Worm (Caenorhabditis elegans): ENCODE measurements around the gene meg-4.

DNA sequence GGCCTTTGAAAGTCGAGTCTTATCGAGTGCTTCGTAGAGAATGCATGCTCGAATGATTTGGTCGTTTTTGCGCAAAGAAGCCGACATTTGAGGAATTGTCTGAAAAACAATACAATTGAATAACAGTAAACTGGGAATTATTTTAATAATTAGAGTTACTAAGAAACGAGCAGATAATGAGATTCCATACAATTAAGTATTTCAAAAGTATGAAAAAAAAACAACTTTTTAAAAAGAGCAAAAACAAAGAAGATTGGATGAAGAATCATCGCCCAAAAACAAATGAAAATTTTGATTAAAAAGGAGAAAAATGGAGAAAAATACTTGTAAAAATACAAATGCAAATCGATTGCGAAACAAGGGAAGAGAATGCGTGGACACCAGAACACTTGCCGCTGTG is 4.7 kb upstream of the meg-4 start, which contains the start of gene fbxa-170:
- no peak for TF ChIP-seq nhr-237 (tag; optimal IDR thresholded peaks at IDR 0.05)
- no peak for TF ChIP-seq zip-8 (tag; optimal IDR thresholded peaks at IDR 0.05)
- TF ChIP-seq unc-62 (GFP tag; optimal IDR thresholded peaks at IDR 0.05) = no peak
- no peak for TF ChIP-seq lsy-2 (tag; optimal IDR thresholded peaks at IDR 0.05)
- TF ChIP-seq ztf-11 (tag; optimal IDR thresholded peaks at IDR 0.05) = no peak
- TF ChIP-seq pha-4 (tag; optimal IDR thresholded peaks at IDR 0.05) = no peak
- no peak for TF ChIP-seq snpc-4 (tag; optimal IDR thresholded peaks at IDR 0.05)
- TF ChIP-seq ham-2 (GFP tag; optimal IDR thresholded peaks at IDR 0.05) = no peak
- TF ChIP-seq elt-3 (tag; optimal IDR thresholded peaks at IDR 0.05) = no peak
- TF ChIP-seq nhr-28 (tag; optimal IDR thresholded peaks at IDR 0.05) = no peak
- TF ChIP-seq nhr-76 (tag; optimal IDR thresholded peaks at IDR 0.05) = no peak

Measured in whole organism, mixed stage, embryonic.